Worm (Caenorhabditis elegans): Measurements from ENCODE around the gene acl-14.

acl-14 gene

ce11 chrV:9336462-9336861 lies 3.0 kb upstream of the acl-14 start, which contains the start of gene coq-6:
Gene coq-6 (plus strand): TSS chrV:9336762.
- TF ChIP-seq F10E7.11 (tag; optimal IDR thresholded peaks at IDR 0.05) (no peak), B0261.1 (tag; optimal IDR thresholded peaks at IDR 0.05) (no peak), lir-1 (GFP tag; conservative IDR thresholded peaks at IDR 0.05) (no peak), ceh-40 (GFP tag; IDR thresholded peaks at IDR 0.05) (no peak), ceh-91 (GFP tag; IDR thresholded peaks at IDR 0.05) (no peak), somi-1 (GFP tag; optimal IDR thresholded peaks at IDR 0.05) (no peak), D2030.7 (GFP tag; IDR thresholded peaks at IDR 0.05) (no peak), cebp-1 (GFP tag; IDR thresholded peaks at IDR 0.05) (no peak), cebp-1 (tag; optimal IDR thresholded peaks at IDR 0.05) (peak; percentile 1)

- TF ChIP-seq egl-44 (GFP tag; IDR thresholded peaks at IDR 0.05) (peak; percentile 30; the same call in 1 of the 2 replicates), egl-18 (GFP tag; IDR thresholded peaks at IDR 0.05) (no peak), unc-62 (GFP tag; optimal IDR thresholded peaks at IDR 0.05) (peak; percentile 75), attf-3 (GFP tag; conservative IDR thresholded peaks at IDR 0.05) (peak; percentile 76), snpc-4 (GFP tag; optimal IDR thresholded peaks at IDR 0.05) (no peak), snpc-4 (tag; optimal IDR thresholded peaks at IDR 0.05) (peak in 1 of 4 experiments; percentile 33), atf-7 (tag; optimal IDR thresholded peaks at IDR 0.05) (peak; percentile 4), nhr-80 (tag; optimal IDR thresholded peaks at IDR 0.05) (peak; percentile 72), hrde-1 (tag; optimal IDR thresholded peaks at IDR 0.05; ENCODE audit: borderline replicate concordance) (no peak), nfya-2 (GFP tag; IDR thresholded peaks at IDR 0.05) (no peak)
Observed at ce11 chrV:9334216-9334615, 785 bp upstream of the acl-14 start, which contains the start of gene ucp-4. Gene ucp-4 (plus strand): TSS chrV:9334298.

- TF ChIP-seq ztf-3 (GFP tag; optimal IDR thresholded peaks at IDR 0.05) (no peak), nhr-80 (tag; optimal IDR thresholded peaks at IDR 0.05) (no peak), B0336.3 (GFP tag; IDR thresholded peaks at IDR 0.05) (no peak), egrh-3 (GFP tag; IDR thresholded peaks at IDR 0.05) (no peak), aptf-2 (GFP tag; conservative IDR thresholded peaks at IDR 0.05) (no peak), F39B2.1 (GFP tag; IDR thresholded peaks at IDR 0.05) (no peak), hsf-1 (GFP tag; IDR thresholded peaks at IDR 0.05) (no peak), aptf-3 (GFP tag; IDR thresholded peaks at IDR 0.05) (no peak), unc-130 (GFP tag; optimal IDR thresholded peaks at IDR 0.05) (no peak), egl-18 (GFP tag; IDR thresholded peaks at IDR 0.05) (no peak), ceh-79 (tag; optimal IDR thresholded peaks at IDR 0.05) (no peak), ceh-40 (GFP tag; IDR thresholded peaks at IDR 0.05) (no peak), mes-4 (tag; optimal IDR thresholded peaks at IDR 0.05) (no peak), madf-6 (GFP tag; IDR thresholded peaks at IDR 0.05) (no peak), pha-4 (tag; optimal IDR thresholded peaks at IDR 0.05) (no peak)
Observed at ce11 chrV:9332611-9333315, 668 bp downstream of the acl-14 start.

DNA sequence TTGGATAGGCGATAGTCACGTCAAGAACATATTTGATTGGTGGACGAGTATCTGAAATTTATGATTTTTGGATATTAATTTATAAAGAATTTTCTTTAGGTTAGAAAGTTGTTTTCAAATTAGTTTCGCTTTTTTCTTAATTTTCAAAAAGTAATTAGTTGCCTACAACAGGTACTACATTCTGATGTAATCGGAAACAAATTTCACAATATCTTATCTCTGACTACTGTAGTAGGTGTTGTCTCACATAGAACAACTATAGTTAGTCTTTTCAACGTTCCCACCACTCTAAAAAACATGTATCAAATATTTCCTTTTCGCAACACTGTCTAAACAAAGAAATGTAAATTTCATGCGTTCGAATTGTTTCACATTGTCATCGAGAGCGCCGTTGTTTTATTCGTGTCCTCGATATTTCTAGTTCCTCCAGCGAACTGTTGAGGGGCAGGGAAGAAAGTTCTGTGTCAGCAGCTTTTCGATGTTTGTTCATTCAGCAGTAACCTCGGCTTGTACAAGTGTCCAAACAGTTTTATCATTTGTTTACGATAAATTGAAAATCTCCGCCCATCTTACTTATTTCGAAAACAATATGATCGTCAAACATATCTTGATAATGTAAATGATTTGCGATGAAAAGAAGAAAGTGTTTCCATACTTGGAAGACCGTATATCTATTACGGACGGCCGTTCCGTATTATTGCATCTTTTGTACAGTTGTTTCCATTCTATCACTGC lies 4.0 kb downstream of the acl-14 start:
- TF ChIP-seq F55B11.4 (tag; optimal IDR thresholded peaks at IDR 0.05; ENCODE audit: borderline replicate concordance, insufficient read depth): no peak
- TF ChIP-seq hmg-1.2 (GFP tag; IDR thresholded peaks at IDR 0.05): 0 out of 2 replicates have a peak, but pooled peaks have one; percentile 4
- no peak for TF ChIP-seq cebp-1 (GFP tag; IDR thresholded peaks at IDR 0.05)
- TF ChIP-seq cebp-1 (tag; optimal IDR thresholded peaks at IDR 0.05): peak; percentile 42
